Worm (Caenorhabditis elegans) whole organism, L1 larva: Measurements from ENCODE around the gene F59D12.5.

Source experiments
- dpl-1 ChIP-seq, 3 experiments: fragments of 150-350 bp in 2 of 3; sonication (generic microtip) in 1 of 3; optimal IDR thresholded peaks; 2 replicates each; lab custom pipeline; 2014 to 2017; ENCODE audit warnings: missing biosample characterization in 3 of 3, missing genetic modification characterization in 3 of 3, missing genetic modification reagents in 3 of 3
- grh-1 ChIP-seq: fragments of 200-800 bp; sonication (Bioruptor generic); IDR thresholded peaks from 2 replicates; pipeline ENCODE4 v1.3.6; 2022; ENCODE audit warnings: missing genetic modification reagents, missing genetic modification characterization, missing compliant biosample characterization
- lir-3 ChIP-seq: sonication (generic microtip); optimal IDR thresholded peaks from 2 replicates; lab custom pipeline; 2016; ENCODE audit warnings: mild to moderate bottlenecking, missing genetic modification characterization, moderate library complexity, missing compliant biosample characterization; ENCODE audit not compliant: poor library complexity
- nhr-237 ChIP-seq: fragments of 150-350 bp; optimal IDR thresholded peaks from 2 replicates; lab custom pipeline; 2014; ENCODE audit warnings: missing biosample characterization, missing genetic modification characterization
- nhr-84 ChIP-seq: sonication (generic microtip); optimal IDR thresholded peaks from 2 replicates; lab custom pipeline; 2017; ENCODE audit warnings: missing biosample characterization, missing genetic modification characterization
- pqm-1 ChIP-seq: sonication (generic microtip); optimal IDR thresholded peaks from 3 replicates; lab custom pipeline; 2017; ENCODE audit warnings: missing biosample characterization, missing genetic modification characterization
- rnt-1 ChIP-seq: sonication (generic microtip); optimal IDR thresholded peaks from 2 replicates; lab custom pipeline; 2016; ENCODE audit warnings: mild to moderate bottlenecking, missing genetic modification characterization, moderate library complexity, missing compliant biosample characterization
- tbx-2 ChIP-seq: sonication (generic microtip); optimal IDR thresholded peaks from 2 replicates; lab custom pipeline; 2016; ENCODE audit warnings: missing genetic modification characterization, missing compliant biosample characterization
- tlp-1 ChIP-seq: fragments of 150-350 bp; optimal IDR thresholded peaks from 2 replicates; lab custom pipeline; 2014; ENCODE audit warnings: missing biosample characterization, missing genetic modification characterization
- unc-30 ChIP-seq: sonication (generic microtip); optimal IDR thresholded peaks from 2 replicates; lab custom pipeline; 2017; ENCODE audit warnings: missing biosample characterization, missing genetic modification characterization
- unc-62 ChIP-seq: fragments of 150-350 bp; optimal IDR thresholded peaks from 2 replicates; lab custom pipeline; 2014; ENCODE audit warnings: missing biosample characterization, missing genetic modification reagents, missing genetic modification characterization
- zip-4 ChIP-seq: fragments of 200-800 bp; sonication (Bioruptor generic); optimal IDR thresholded peaks from 2 replicates; lab custom pipeline; 2018; ENCODE audit warnings: mild to moderate bottlenecking, missing genetic modification characterization, moderate library complexity, missing compliant biosample characterization

ce11 chrX:15599925-15600324 lies 47.2 kb downstream of the F59D12.5 start:
- TF ChIP-seq nhr-237 (tag; lab: Kevin White, UChicago) (no peak), unc-62 (GFP tag; lab: Kevin White, UChicago) (peak; percentile 43), zip-4 (GFP tag; lab: Kevin White, UChicago) (no peak), tlp-1 (tag; lab: Kevin White, UChicago) (no peak), pqm-1 (tag; lab: Kevin White, UChicago) (no peak), dpl-1 (GFP tag; optimal IDR thresholded peaks at IDR 0.05; lab: Kevin White, UChicago) (no peak), nhr-84 (tag; lab: Kevin White, UChicago) (no peak), rnt-1 (tag; lab: Kevin White, UChicago) (peak; percentile 46), lir-3 (tag; lab: Kevin White, UChicago) (peak; percentile 45), tbx-2 (tag; lab: Kevin White, UChicago) (no peak), grh-1 (GFP tag; lab: Robert Waterston, UW) (no peak), unc-30 (tag; lab: Kevin White, UChicago) (no peak)
